Fruit fly (Drosophila melanogaster): Measurements from ENCODE around the gene CG11629.

- TF ChIP-seq CG13204 (GFP tag; optimal IDR thresholded peaks at IDR 0.05) = no peak
- no peak for TF ChIP-seq CG12605 (GFP tag; IDR thresholded peaks at IDR 0.05)
- TF ChIP-seq D1 (tag; optimal IDR thresholded peaks at IDR 0.05) = no peak
- TF ChIP-seq EcR (GFP tag; optimal IDR thresholded peaks at IDR 0.05) = no peak
- no peak for TF ChIP-seq CG14655 (GFP tag; optimal IDR thresholded peaks at IDR 0.05)
- TF ChIP-seq Ets98B (GFP tag; IDR thresholded peaks at IDR 0.05) = no peak
- TF ChIP-seq Pif1A (GFP tag; optimal IDR thresholded peaks at IDR 0.05) = no peak
- no peak for TF ChIP-seq CG32121 (GFP tag; IDR thresholded peaks at IDR 0.05)
- no peak for TF ChIP-seq gl (tag; optimal IDR thresholded peaks at IDR 0.05)
Measured at dm6 chr2L:21915258-21915657, 17.2 kb upstream of the CG11629 start, which contains the start of gene CG31600.

All from whole organism, pupa.